Worm (Caenorhabditis elegans) whole organism, L1 larva: ENCODE measurements around the gene bus-8B.
A peak's percentile ranks its signal among the peaks of the same experiment; 100 is the strongest.

ENCODE experiments used
- C04F5.9 ChIP-seq: sonication (generic microtip); optimal IDR thresholded peaks from 2 replicates; lab custom pipeline; 2016; ENCODE audit warnings: missing genetic modification characterization, missing compliant biosample characterization
- F16B12.6 ChIP-seq: fragments of 150-350 bp; optimal IDR thresholded peaks from 2 replicates; lab custom pipeline; 2014; ENCODE audit warnings: missing biosample characterization, missing genetic modification characterization
- alr-1 ChIP-seq: fragments of 200-800 bp; sonication (Bioruptor generic); optimal IDR thresholded peaks from 2 replicates; lab custom pipeline; 2018; ENCODE audit warnings: borderline replicate concordance, mild to moderate bottlenecking, missing genetic modification characterization, missing compliant biosample characterization
- aly-2 ChIP-seq: fragments of 150-350 bp; optimal IDR thresholded peaks from 2 replicates; lab custom pipeline; 2014; ENCODE audit warnings: missing biosample characterization, missing genetic modification characterization
- ama-1 ChIP-seq: fragments of 150-350 bp; optimal IDR thresholded peaks from 2 replicates; lab custom pipeline; 2014
- ceh-63 ChIP-seq: fragments of 200-800 bp; sonication (Bioruptor generic); optimal IDR thresholded peaks from 2 replicates; lab custom pipeline; 2018; ENCODE audit warnings: mild to moderate bottlenecking, missing genetic modification characterization, missing compliant biosample characterization
- ceh-82 ChIP-seq, 3 experiments: fragments of 150-350 bp in 1 of 3; sonication (generic microtip) in 2 of 3; optimal IDR thresholded peaks; 2 replicates each; lab custom pipeline; 2014 to 2017; ENCODE audit warnings: missing biosample characterization in 3 of 3, missing genetic modification characterization in 3 of 3
- ceh-90 ChIP-seq: sonication (generic microtip); optimal IDR thresholded peaks from 2 replicates; lab custom pipeline; 2016; ENCODE audit warnings: missing genetic modification characterization, missing compliant biosample characterization
- ces-1 ChIP-seq: fragments of 150-350 bp; optimal IDR thresholded peaks from 2 replicates; lab custom pipeline; 2014; ENCODE audit warnings: missing biosample characterization, missing genetic modification reagents, missing genetic modification characterization
- dpl-1 ChIP-seq, 3 experiments: fragments of 150-350 bp in 2 of 3; sonication (generic microtip) in 1 of 3; optimal IDR thresholded peaks; 2 replicates each; lab custom pipeline; 2014 to 2017; ENCODE audit warnings: missing biosample characterization in 3 of 3, missing genetic modification characterization in 3 of 3, missing genetic modification reagents in 3 of 3
- efl-1 ChIP-seq, 4 experiments: fragments of 150-350 bp; optimal IDR thresholded peaks in 3 of 4; peaks in 1 of 4; 1 replicate in 1 of 4; 2 replicates in 3 of 4; lab custom pipeline; 2014; ENCODE audit warnings: missing biosample characterization in 2 of 4, missing genetic modification characterization in 2 of 4, missing genetic modification reagents in 2 of 4
- efl-3 ChIP-seq: fragments of 200-800 bp; sonication (Bioruptor generic); optimal IDR thresholded peaks from 2 replicates; lab custom pipeline; 2018; ENCODE audit warnings: mild to moderate bottlenecking, missing genetic modification characterization, missing compliant biosample characterization
- egl-27 ChIP-seq, 2 experiments: fragments of 150-350 bp in 1 of 2; sonication (generic microtip); optimal IDR thresholded peaks; 3 replicates each; lab custom pipeline; 2017 to 2018; ENCODE audit warnings: missing biosample characterization in 2 of 2, missing genetic modification characterization in 2 of 2, missing genetic modification reagents in 2 of 2
- elt-3 ChIP-seq, 6 experiments: fragments of 150-350 bp in 1 of 6; sonication (generic microtip); optimal IDR thresholded peaks; 2 replicates each; lab custom pipeline; 2017 to 2018; ENCODE audit warnings: missing biosample characterization in 6 of 6, missing genetic modification characterization in 6 of 6, inconsistent platforms in 1 of 6
- ets-5 ChIP-seq: fragments of 200-800 bp; sonication (Bioruptor generic); IDR thresholded peaks from 2 replicates; pipeline ENCODE4 v1.3.6; 2022; ENCODE audit warnings: missing genetic modification characterization, missing compliant biosample characterization
- fkh-10 ChIP-seq: sonication (generic microtip); optimal IDR thresholded peaks from 2 replicates; lab custom pipeline; 2017; ENCODE audit warnings: missing biosample characterization, missing genetic modification reagents, missing genetic modification characterization
- fkh-8 ChIP-seq: sonication (generic microtip); optimal IDR thresholded peaks from 2 replicates; lab custom pipeline; 2016; ENCODE audit warnings: mild to moderate bottlenecking, missing genetic modification characterization, missing compliant biosample characterization
- grh-1 ChIP-seq: fragments of 200-800 bp; sonication (Bioruptor generic); IDR thresholded peaks from 2 replicates; pipeline ENCODE4 v1.3.6; 2022; ENCODE audit warnings: missing genetic modification reagents, missing genetic modification characterization, missing compliant biosample characterization
- hlh-4 ChIP-seq: sonication (generic microtip); optimal IDR thresholded peaks from 2 replicates; lab custom pipeline; 2016; ENCODE audit warnings: mild to moderate bottlenecking, missing genetic modification characterization, missing compliant biosample characterization
- irx-1 ChIP-seq: sonication (generic microtip); optimal IDR thresholded peaks from 2 replicates; lab custom pipeline; 2016; ENCODE audit warnings: missing genetic modification characterization, missing compliant biosample characterization
- isw-1 ChIP-seq: fragments of 200-800 bp; sonication (Bioruptor generic); IDR thresholded peaks from 2 replicates; pipeline ENCODE4 v1.3.6; 2022; ENCODE audit warnings: missing genetic modification characterization, missing compliant biosample characterization
- jun-1 ChIP-seq: fragments of 150-350 bp; optimal IDR thresholded peaks from 2 replicates; lab custom pipeline; 2014; ENCODE audit warnings: missing biosample characterization, missing genetic modification reagents, missing genetic modification characterization
- lin-14 ChIP-seq: fragments of 200-800 bp; sonication (Bioruptor generic); optimal IDR thresholded peaks from 2 replicates; lab custom pipeline; 2018; ENCODE audit warnings: mild to moderate bottlenecking, missing genetic modification characterization, moderate library complexity, missing compliant biosample characterization
- lin-15B ChIP-seq: fragments of 150-350 bp; sonication (generic microtip); optimal IDR thresholded peaks from 3 replicates; lab custom pipeline; 2014; ENCODE audit warnings: missing biosample characterization, missing genetic modification characterization
- lin-39 ChIP-seq: fragments of 150-350 bp; optimal IDR thresholded peaks from 2 replicates; lab custom pipeline; 2014; ENCODE audit warnings: missing biosample characterization, missing genetic modification reagents, missing genetic modification characterization
- lir-3 ChIP-seq: sonication (generic microtip); optimal IDR thresholded peaks from 2 replicates; lab custom pipeline; 2016; ENCODE audit warnings: mild to moderate bottlenecking, missing genetic modification characterization, moderate library complexity, missing compliant biosample characterization; ENCODE audit not compliant: poor library complexity
- mef-2 ChIP-seq: fragments of 150-350 bp; optimal IDR thresholded peaks from 2 replicates; lab custom pipeline; 2014; ENCODE audit warnings: missing biosample characterization, missing genetic modification characterization
- mep-1 ChIP-seq: fragments of 150-350 bp; optimal IDR thresholded peaks from 2 replicates; lab custom pipeline; 2014; ENCODE audit warnings: missing biosample characterization, missing genetic modification characterization
- nhr-11 ChIP-seq: fragments of 150-350 bp; optimal IDR thresholded peaks from 2 replicates; lab custom pipeline; 2014; ENCODE audit warnings: missing biosample characterization, missing genetic modification characterization
- nhr-19 ChIP-seq: fragments of 200-800 bp; sonication (Bioruptor generic); conservative IDR thresholded peaks from 2 replicates; pipeline ENCODE4 v1.3.6; 2022; ENCODE audit warnings: missing genetic modification characterization, missing compliant biosample characterization
- nhr-20 ChIP-seq: sonication (generic microtip); optimal IDR thresholded peaks from 2 replicates; lab custom pipeline; 2016; ENCODE audit warnings: mild to moderate bottlenecking, missing genetic modification characterization, missing compliant biosample characterization
- nhr-237 ChIP-seq: fragments of 150-350 bp; optimal IDR thresholded peaks from 2 replicates; lab custom pipeline; 2014; ENCODE audit warnings: missing biosample characterization, missing genetic modification characterization
- nhr-71 ChIP-seq: sonication (generic microtip); optimal IDR thresholded peaks from 2 replicates; lab custom pipeline; 2016; ENCODE audit warnings: mild to moderate bottlenecking, missing genetic modification characterization, moderate library complexity, missing compliant biosample characterization
- nhr-76 ChIP-seq: sonication (generic microtip); optimal IDR thresholded peaks from 2 replicates; lab custom pipeline; 2017; ENCODE audit warnings: missing biosample characterization, missing genetic modification characterization
- nhr-84 ChIP-seq: sonication (generic microtip); optimal IDR thresholded peaks from 2 replicates; lab custom pipeline; 2017; ENCODE audit warnings: missing biosample characterization, missing genetic modification characterization
- nhr-90 ChIP-seq: sonication (generic microtip); optimal IDR thresholded peaks from 2 replicates; lab custom pipeline; 2016; ENCODE audit warnings: mild to moderate bottlenecking, missing genetic modification characterization, missing compliant biosample characterization; ENCODE audit not compliant: poor library complexity
- pax-3 ChIP-seq: fragments of 200-800 bp; sonication (Bioruptor generic); optimal IDR thresholded peaks from 2 replicates; lab custom pipeline; 2018; ENCODE audit warnings: mild to moderate bottlenecking, missing genetic modification characterization, moderate library complexity, missing compliant biosample characterization
- rnt-1 ChIP-seq: sonication (generic microtip); optimal IDR thresholded peaks from 2 replicates; lab custom pipeline; 2016; ENCODE audit warnings: mild to moderate bottlenecking, missing genetic modification characterization, moderate library complexity, missing compliant biosample characterization
- skn-1 ChIP-seq: fragments of 150-350 bp; optimal IDR thresholded peaks from 2 replicates; lab custom pipeline; 2014; ENCODE audit warnings: missing biosample characterization, missing genetic modification characterization
- snu-23 ChIP-seq: sonication (generic microtip); optimal IDR thresholded peaks from 2 replicates; lab custom pipeline; 2016; ENCODE audit warnings: missing genetic modification characterization, missing compliant biosample characterization
- sox-4 ChIP-seq: sonication (generic microtip); optimal IDR thresholded peaks from 2 replicates; lab custom pipeline; 2016; ENCODE audit warnings: missing genetic modification characterization, missing compliant biosample characterization
- sptf-1 ChIP-seq: fragments of 150-350 bp; optimal IDR thresholded peaks from 2 replicates; lab custom pipeline; 2014; ENCODE audit warnings: missing biosample characterization, missing genetic modification characterization
- swsn-7 ChIP-seq: sonication (generic microtip); optimal IDR thresholded peaks from 2 replicates; lab custom pipeline; 2016; ENCODE audit warnings: missing genetic modification characterization, missing compliant biosample characterization
- tlp-1 ChIP-seq: fragments of 150-350 bp; optimal IDR thresholded peaks from 2 replicates; lab custom pipeline; 2014; ENCODE audit warnings: missing biosample characterization, missing genetic modification characterization
- unc-130 ChIP-seq: fragments of 150-350 bp; optimal IDR thresholded peaks from 2 replicates; lab custom pipeline; 2017; ENCODE audit warnings: missing biosample characterization, missing genetic modification characterization, inconsistent platforms
- unc-30 ChIP-seq: sonication (generic microtip); optimal IDR thresholded peaks from 2 replicates; lab custom pipeline; 2017; ENCODE audit warnings: missing biosample characterization, missing genetic modification characterization
- zip-4 ChIP-seq: fragments of 200-800 bp; sonication (Bioruptor generic); optimal IDR thresholded peaks from 2 replicates; lab custom pipeline; 2018; ENCODE audit warnings: mild to moderate bottlenecking, missing genetic modification characterization, moderate library complexity, missing compliant biosample characterization
- ztf-4 ChIP-seq: fragments of 150-350 bp; optimal IDR thresholded peaks from 2 replicates; lab custom pipeline; 2014; ENCODE audit warnings: missing biosample characterization, missing genetic modification characterization

The bus-8B gene

DNA sequence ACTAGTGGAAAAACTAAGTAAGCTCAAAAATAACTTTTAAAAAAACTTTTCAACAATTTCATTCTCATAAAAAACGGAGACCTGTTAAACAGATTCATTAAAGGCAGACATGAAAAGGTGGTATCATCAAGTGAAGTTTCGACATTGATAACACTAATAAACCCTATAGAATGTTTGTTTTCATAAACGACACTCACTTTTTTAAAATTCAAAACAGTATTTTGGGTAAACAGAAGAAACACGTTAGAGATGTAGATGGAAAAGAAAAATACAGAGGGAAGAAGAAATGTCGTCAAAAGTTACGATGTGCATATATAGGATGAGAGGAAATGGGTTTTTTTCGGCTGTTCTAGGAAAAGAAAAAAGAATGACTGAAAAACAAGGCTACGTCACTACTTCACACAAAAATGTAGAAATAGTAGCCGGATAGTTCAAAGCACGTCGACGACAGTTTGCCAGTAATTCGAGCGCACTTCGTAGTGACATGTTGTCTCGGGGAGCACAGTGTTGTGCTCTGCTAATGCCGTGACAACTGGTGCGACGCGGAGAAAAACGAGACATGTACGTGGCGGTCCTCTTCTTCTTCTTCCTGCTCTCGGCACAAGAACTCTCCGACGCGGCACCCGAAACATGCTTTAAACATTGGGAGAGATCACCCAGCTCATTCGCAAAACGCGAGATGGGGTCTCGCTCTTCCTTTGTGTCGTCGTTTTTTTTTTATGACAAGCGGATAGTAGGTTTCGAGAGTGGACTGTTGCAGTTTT is 16.2 kb downstream of the bus-8B start:
- TF ChIP-seq rnt-1 (tag; lab: Kevin White, UChicago) (peak; percentile 24), lin-14 (peak; percentile 43), irx-1 (tag; lab: Kevin White, UChicago) (no peak), nhr-71 (tag; lab: Kevin White, UChicago) (peak; percentile 17)

DNA sequence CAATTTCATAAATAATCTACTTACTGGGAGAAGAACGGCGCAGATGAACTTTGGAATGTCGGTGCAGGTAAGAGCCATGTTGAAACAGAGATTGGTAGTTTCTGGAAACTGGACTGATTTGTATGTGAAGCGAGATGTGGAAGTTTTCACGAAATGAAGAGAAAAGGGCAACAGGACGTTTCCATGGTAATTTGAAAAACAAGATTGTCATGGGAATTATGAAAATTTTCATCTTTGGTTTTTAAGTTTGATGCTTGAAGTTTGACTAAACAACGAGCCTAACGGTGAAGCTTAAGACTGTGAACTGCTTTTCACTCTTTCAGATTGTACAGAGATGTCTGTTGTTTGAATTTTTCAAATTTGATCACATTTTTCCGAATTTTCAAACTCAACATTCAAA is 19.1 kb downstream of the bus-8B start, which contains the start of gene T23F2.3:
TSS of gene T23F2.3 (minus strand) at position 101 of the 400 bp plus-strand sequence.
- no peak for TF ChIP-seq jun-1 (tag; lab: Kevin White, UChicago)
- TF ChIP-seq fkh-8 (tag; lab: Kevin White, UChicago): no peak
- no peak for TF ChIP-seq dpl-1 (GFP tag; optimal IDR thresholded peaks at IDR 0.05; lab: Kevin White, UChicago)
- TF ChIP-seq swsn-7: no peak
- no peak for TF ChIP-seq unc-130
- TF ChIP-seq mef-2 (tag; lab: Kevin White, UChicago): no peak
- TF ChIP-seq lin-14: no peak
- no peak for TF ChIP-seq pax-3 (tag; lab: Kevin White, UChicago)

- TF ChIP-seq skn-1 (tag; lab: Kevin White, UChicago): no peak
- TF ChIP-seq ztf-4 (tag; lab: Kevin White, UChicago): no peak
- no peak for TF ChIP-seq sptf-1 (tag; lab: Kevin White, UChicago)
- no peak for TF ChIP-seq alr-1 (tag; lab: Kevin White, UChicago)
- no peak for TF ChIP-seq nhr-11 (tag; lab: Kevin White, UChicago)
- no peak for TF ChIP-seq egl-27 (tag; optimal IDR thresholded peaks at IDR 0.05; lab: Kevin White, UChicago)
- no peak for TF ChIP-seq ama-1
- TF ChIP-seq fkh-10 (GFP tag; lab: Kevin White, UChicago): no peak
- no peak for TF ChIP-seq isw-1
- no peak for TF ChIP-seq hlh-4
- TF ChIP-seq nhr-90 (tag; lab: Kevin White, UChicago): no peak
- TF ChIP-seq nhr-20 (tag; lab: Kevin White, UChicago): no peak
- TF ChIP-seq ces-1 (GFP tag; lab: Kevin White, UChicago): no peak
- TF ChIP-seq zip-4 (GFP tag; lab: Kevin White, UChicago): no peak
- no peak for TF ChIP-seq nhr-84 (tag; lab: Kevin White, UChicago)
- peak; percentile 48 for TF ChIP-seq nhr-71 (tag; lab: Kevin White, UChicago)
- no peak for TF ChIP-seq nhr-19 (GFP tag; lab: Robert Waterston, UW)
- TF ChIP-seq ceh-63 (GFP tag; lab: Kevin White, UChicago): no peak
- TF ChIP-seq C04F5.9 (tag; lab: Kevin White, UChicago): no peak
- peak; percentile 60 for TF ChIP-seq lin-14
- TF ChIP-seq ceh-82 (tag; optimal IDR thresholded peaks at IDR 0.05; lab: Kevin White, UChicago): no peak
- no peak for TF ChIP-seq unc-30 (tag; lab: Kevin White, UChicago)
- no peak for TF ChIP-seq lir-3
- TF ChIP-seq grh-1: no peak
- TF ChIP-seq nhr-237 (tag; lab: Kevin White, UChicago): no peak
- TF ChIP-seq lin-15B (tag; lab: Kevin White, UChicago): no peak
- no peak for TF ChIP-seq mep-1
- TF ChIP-seq tlp-1 (tag; lab: Kevin White, UChicago): no peak
- no peak for TF ChIP-seq elt-3 (tag; optimal IDR thresholded peaks at IDR 0.05; lab: Kevin White, UChicago)
- TF ChIP-seq fkh-8 (tag; lab: Kevin White, UChicago): peak; percentile 89
- no peak for TF ChIP-seq ceh-90
- TF ChIP-seq sox-4: no peak
- TF ChIP-seq lin-39: no peak
- TF ChIP-seq F16B12.6 (tag; lab: Kevin White, UChicago): no peak
- no peak for TF ChIP-seq efl-1 (optimal IDR thresholded peaks at IDR 0.05; lab: Kevin White, UChicago)
- TF ChIP-seq efl-1 (GFP tag; optimal IDR thresholded peaks at IDR 0.05 in 1 of 2; lab: Kevin White, UChicago): no peak
- no peak for TF ChIP-seq aly-2 (tag; lab: Kevin White, UChicago)
- no peak for TF ChIP-seq snu-23 (GFP tag; lab: Kevin White, UChicago)
- TF ChIP-seq swsn-7: peak; percentile 9
- no peak for TF ChIP-seq efl-3 (GFP tag; lab: Kevin White, UChicago)
- TF ChIP-seq nhr-76 (tag; lab: Kevin White, UChicago): no peak
- TF ChIP-seq ets-5 (GFP tag; lab: Robert Waterston, UW): no peak
Measured at ce11 chrX:5512707-5513106, 19.6 kb downstream of the bus-8B start.
